Fruit fly (Drosophila melanogaster) whole organism, embryonic: ENCODE results near the gene CG7789.

Source experiments
- C15 ChIP-seq: fragments of 200-800 bp; sonication (Bioruptor generic); IDR thresholded peaks from 3 replicates; pipeline ENCODE4 v1.3.6; 2022; ENCODE audit warnings: missing biosample characterization, missing genetic modification characterization
- CG10147 ChIP-seq: fragments of 200-800 bp; sonication (Bioruptor generic); optimal IDR thresholded peaks from 2 replicates; lab custom pipeline; 2019; ENCODE audit warnings: missing biosample characterization, mild to moderate bottlenecking, missing genetic modification characterization, moderate library complexity
- CG10565 ChIP-seq: fragments of 200-800 bp; sonication (Bioruptor generic); optimal IDR thresholded peaks from 3 replicates; lab custom pipeline; 2016; ENCODE audit warnings: missing biosample characterization, mild to moderate bottlenecking, missing genetic modification characterization
- CG11093 ChIP-seq: fragments of 200-800 bp; sonication (Bioruptor generic); IDR thresholded peaks from 3 replicates; pipeline ENCODE4 v1.3.6; 2022; ENCODE audit warnings: missing biosample characterization, missing genetic modification characterization
- CG11696 ChIP-seq: fragments of 200-800 bp; sonication (Bioruptor generic); IDR thresholded peaks from 2 replicates; pipeline ENCODE4 v1.3.6; 2022; ENCODE audit warnings: missing biosample characterization, missing genetic modification characterization
- CG12769 ChIP-seq: fragments of 200-800 bp; sonication (Bioruptor generic); optimal IDR thresholded peaks from 2 replicates; lab custom pipeline; 2019; ENCODE audit warnings: missing biosample characterization, mild to moderate bottlenecking, missing genetic modification characterization, moderate library complexity
- CG12942 ChIP-seq: fragments of 200-800 bp; sonication (Bioruptor generic); optimal IDR thresholded peaks from 3 replicates; lab custom pipeline; 2016; ENCODE audit warnings: missing biosample characterization, missing genetic modification characterization
- CG17912 ChIP-seq: fragments of 200-800 bp; sonication (Bioruptor generic); optimal IDR thresholded peaks from 2 replicates; lab custom pipeline; 2018; ENCODE audit warnings: missing biosample characterization, mild to moderate bottlenecking, missing genetic modification characterization
- CG30020 ChIP-seq: fragments of 200-800 bp; optimal IDR thresholded peaks from 2 replicates; lab custom pipeline; 2019; ENCODE audit warnings: missing biosample characterization, mild to moderate bottlenecking, missing genetic modification characterization, moderate library complexity
- CG42726 ChIP-seq: fragments of 200-800 bp; sonication (Bioruptor generic); IDR thresholded peaks from 2 replicates; pipeline ENCODE4 v1.3.6; 2022; ENCODE audit warnings: missing biosample characterization, missing genetic modification characterization; ENCODE audit not compliant: partially characterized antibody
- CG43689 ChIP-seq: fragments of 200-800 bp; sonication (Bioruptor generic); IDR thresholded peaks from 2 replicates; pipeline ENCODE4 v1.3.6; 2022; ENCODE audit warnings: missing biosample characterization, missing genetic modification characterization
- CG4854 ChIP-seq: fragments of 200-800 bp; sonication (Bioruptor generic); optimal IDR thresholded peaks from 2 replicates; lab custom pipeline; 2016; ENCODE audit warnings: missing biosample characterization, missing genetic modification characterization, inconsistent platforms
- CG7556 ChIP-seq: fragments of 200-800 bp; sonication (Bioruptor generic); optimal IDR thresholded peaks from 2 replicates; lab custom pipeline; 2017; ENCODE audit warnings: missing biosample characterization, mild to moderate bottlenecking, missing genetic modification characterization
- CG8388 ChIP-seq: fragments of 200-800 bp; sonication (Bioruptor generic); optimal IDR thresholded peaks from 2 replicates; lab custom pipeline; 2019; ENCODE audit warnings: missing biosample characterization, mild to moderate bottlenecking, missing genetic modification characterization, moderate library complexity
- CG9727 ChIP-seq: fragments of 200-800 bp; sonication (Bioruptor generic); optimal IDR thresholded peaks from 3 replicates; lab custom pipeline; 2017; ENCODE audit warnings: missing biosample characterization, mild to moderate bottlenecking, missing genetic modification characterization
- CkIIα-i1 ChIP-seq: fragments of 200-800 bp; sonication (Bioruptor generic); IDR thresholded peaks from 2 replicates; pipeline ENCODE4 v1.3.6; 2022; ENCODE audit warnings: missing biosample characterization, missing genetic modification characterization
- CoRest ChIP-seq: fragments of 200-800 bp; sonication (Bioruptor generic); optimal IDR thresholded peaks from 3 replicates; lab custom pipeline; 2018; ENCODE audit warnings: missing biosample characterization, mild to moderate bottlenecking, missing genetic modification characterization, moderate library complexity
- Doc2 ChIP-seq: fragments of 200-800 bp; sonication (Bioruptor generic); IDR thresholded peaks from 2 replicates; pipeline ENCODE4 v1.3.6; 2022; ENCODE audit warnings: missing biosample characterization, missing genetic modification characterization
- HHEX ChIP-seq: fragments of 200-800 bp; sonication (Bioruptor generic); optimal IDR thresholded peaks from 3 replicates; lab custom pipeline; 2017; ENCODE audit warnings: missing biosample characterization, mild to moderate bottlenecking, missing genetic modification characterization, missing genetic modification reagents
- NC2β ChIP-seq: fragments of 200-800 bp; sonication (Bioruptor generic); optimal IDR thresholded peaks from 2 replicates; lab custom pipeline; 2016; ENCODE audit warnings: missing biosample characterization, missing genetic modification characterization
- Nf-YC ChIP-seq: fragments of 200-800 bp; optimal IDR thresholded peaks from 3 replicates; lab custom pipeline; 2019; ENCODE audit warnings: missing biosample characterization, mild to moderate bottlenecking, missing genetic modification characterization, moderate library complexity
- Oaz ChIP-seq: fragments of 200-800 bp; sonication (Bioruptor generic); IDR thresholded peaks from 2 replicates; pipeline ENCODE4 v1.3.6; 2022; ENCODE audit warnings: missing biosample characterization, missing genetic modification characterization
- Ptx1 ChIP-seq: fragments of 200-800 bp; sonication (Bioruptor generic); IDR thresholded peaks from 2 replicates; pipeline ENCODE4 v1.3.6; 2022; ENCODE audit warnings: missing biosample characterization, missing genetic modification characterization
- Taf1 ChIP-seq: fragments of 200-800 bp; sonication (Bioruptor generic); IDR thresholded peaks from 2 replicates; pipeline ENCODE4 v1.3.6; 2022; ENCODE audit warnings: missing biosample characterization, missing genetic modification characterization
- abd-A ChIP-seq: fragments of 200-800 bp; sonication (Bioruptor generic); optimal IDR thresholded peaks from 3 replicates; lab custom pipeline; 2019; ENCODE audit warnings: missing biosample characterization, mild to moderate bottlenecking, missing genetic modification characterization, moderate library complexity
- chm ChIP-seq: fragments of 200-800 bp; sonication (Bioruptor generic); IDR thresholded peaks from 2 replicates; pipeline ENCODE4 v1.3.6; 2022; ENCODE audit warnings: missing biosample characterization, missing genetic modification characterization
- dm ChIP-seq: fragments of 200-800 bp; sonication (Bioruptor generic); optimal IDR thresholded peaks from 3 replicates; lab custom pipeline; 2016; ENCODE audit warnings: missing biosample characterization, missing genetic modification characterization
- dysf ChIP-seq: fragments of 200-800 bp; sonication (Bioruptor generic); IDR thresholded peaks from 3 replicates; pipeline ENCODE4 v1.3.6; 2022; ENCODE audit warnings: missing biosample characterization, missing genetic modification characterization
- emc ChIP-seq: fragments of 200-800 bp; sonication (Bioruptor generic); optimal IDR thresholded peaks from 2 replicates; lab custom pipeline; 2016; ENCODE audit warnings: missing biosample characterization, missing genetic modification characterization
- esg ChIP-seq: fragments of 200-800 bp; sonication (Bioruptor generic); conservative IDR thresholded peaks from 2 replicates; pipeline ENCODE4 v1.3.6; 2022; ENCODE audit warnings: missing biosample characterization, missing genetic modification characterization
- fd3F ChIP-seq: fragments of 200-800 bp; sonication (Bioruptor generic); optimal IDR thresholded peaks from 2 replicates; lab custom pipeline; 2018; ENCODE audit warnings: missing biosample characterization, mild to moderate bottlenecking, missing genetic modification characterization, moderate library complexity
- gcm2 ChIP-seq: fragments of 200-800 bp; sonication (Bioruptor generic); optimal IDR thresholded peaks from 2 replicates; lab custom pipeline; 2016; ENCODE audit warnings: missing biosample characterization, missing genetic modification characterization
- gsb-n ChIP-seq: fragments of 200-800 bp; sonication (Bioruptor generic); optimal IDR thresholded peaks from 3 replicates; lab custom pipeline; 2018; ENCODE audit warnings: missing biosample characterization, mild to moderate bottlenecking, missing genetic modification characterization
- jigr1 ChIP-seq: fragments of 200-800 bp; sonication (Bioruptor generic); IDR thresholded peaks from 3 replicates; pipeline ENCODE4 v1.3.6; 2022; ENCODE audit warnings: missing biosample characterization, missing genetic modification characterization
- lmd ChIP-seq: fragments of 200-800 bp; sonication (Bioruptor generic); IDR thresholded peaks from 2 replicates; pipeline ENCODE4 v1.3.6; 2022; ENCODE audit warnings: missing biosample characterization, missing genetic modification characterization
- lov ChIP-seq, 2 experiments: fragments of 200-800 bp in 1 of 2; fragments of >200 bp in 1 of 2; sonication (Bioruptor generic) in 1 of 2; IDR thresholded peaks in 1 of 2; optimal IDR thresholded peaks in 1 of 2; 2 replicates in 1 of 2; 3 replicates in 1 of 2; pipeline versions ENCODE4 v1.3.6 to Lab custom; 2017 to 2022; ENCODE audit warnings: missing biosample characterization in 1 of 2, missing genetic modification characterization in 1 of 2
- mld ChIP-seq: fragments of 200-800 bp; sonication (Bioruptor generic); IDR thresholded peaks from 3 replicates; pipeline ENCODE4 v1.3.6; 2022; ENCODE audit warnings: missing biosample characterization, missing genetic modification characterization; ENCODE audit not compliant: partially characterized antibody
- nerfin-1 ChIP-seq: fragments of 200-800 bp; sonication (Bioruptor generic); optimal IDR thresholded peaks from 3 replicates; lab custom pipeline; 2019; ENCODE audit warnings: missing biosample characterization, mild to moderate bottlenecking, missing genetic modification characterization, moderate library complexity
- pan ChIP-seq, 4 experiments: fragments of >200 bp in 3 of 4; fragments of 200-800 bp in 1 of 4; sonication (Bioruptor generic) in 1 of 4; optimal IDR thresholded peaks in 3 of 4; IDR thresholded peaks in 1 of 4; 2 replicates each; pipeline versions ENCODE4 v1.3.6 to Lab custom; 2017 to 2022; ENCODE audit warnings: missing biosample characterization in 2 of 4, missing genetic modification characterization in 2 of 4, mixed read lengths in 1 of 4
- prd ChIP-seq, 3 experiments: fragments of >200 bp in 2 of 3; fragments of 200-800 bp in 1 of 3; sonication (Bioruptor generic) in 1 of 3; optimal IDR thresholded peaks in 2 of 3; IDR thresholded peaks in 1 of 3; 2 replicates in 2 of 3; 3 replicates in 1 of 3; pipeline versions ENCODE4 v1.3.6 to Lab custom; 2017 to 2022; ENCODE audit warnings: missing biosample characterization in 1 of 3, missing genetic modification characterization in 1 of 3
- pum ChIP-seq: fragments of 200-800 bp; sonication (Bioruptor generic); optimal IDR thresholded peaks from 2 replicates; lab custom pipeline; 2016; ENCODE audit warnings: missing biosample characterization, missing genetic modification characterization
- pzg ChIP-seq: fragments of 200-800 bp; sonication (Bioruptor generic); optimal IDR thresholded peaks from 3 replicates; lab custom pipeline; 2018; ENCODE audit warnings: missing biosample characterization, mild to moderate bottlenecking, missing genetic modification characterization, moderate library complexity
- row ChIP-seq: fragments of 200-800 bp; sonication (Bioruptor generic); IDR thresholded peaks from 3 replicates; pipeline ENCODE4 v1.3.6; 2022; ENCODE audit warnings: missing biosample characterization, missing genetic modification characterization
- schlank ChIP-seq: fragments of 200-800 bp; sonication (Bioruptor generic); optimal IDR thresholded peaks from 2 replicates; lab custom pipeline; 2018; ENCODE audit warnings: missing biosample characterization, mild to moderate bottlenecking, missing genetic modification characterization
- sim ChIP-seq: fragments of 200-800 bp; sonication (Bioruptor generic); IDR thresholded peaks from 2 replicates; pipeline ENCODE4 v1.3.6; 2022; ENCODE audit warnings: missing biosample characterization, missing genetic modification characterization
- slp2 ChIP-seq: fragments of 200-800 bp; sonication (Bioruptor generic); optimal IDR thresholded peaks from 2 replicates; lab custom pipeline; 2016; ENCODE audit warnings: missing biosample characterization, missing genetic modification characterization
- stwl ChIP-seq: fragments of 200-800 bp; sonication (Bioruptor generic); optimal IDR thresholded peaks from 3 replicates; lab custom pipeline; 2018; ENCODE audit warnings: missing biosample characterization, mild to moderate bottlenecking, missing genetic modification characterization, moderate library complexity
- zen2 ChIP-seq: fragments of 200-800 bp; sonication (Bioruptor generic); IDR thresholded peaks from 3 replicates; pipeline ENCODE4 v1.3.6; 2022; ENCODE audit warnings: missing biosample characterization, missing genetic modification characterization; ENCODE audit not compliant: partially characterized antibody

Gene CG7789

DNA sequence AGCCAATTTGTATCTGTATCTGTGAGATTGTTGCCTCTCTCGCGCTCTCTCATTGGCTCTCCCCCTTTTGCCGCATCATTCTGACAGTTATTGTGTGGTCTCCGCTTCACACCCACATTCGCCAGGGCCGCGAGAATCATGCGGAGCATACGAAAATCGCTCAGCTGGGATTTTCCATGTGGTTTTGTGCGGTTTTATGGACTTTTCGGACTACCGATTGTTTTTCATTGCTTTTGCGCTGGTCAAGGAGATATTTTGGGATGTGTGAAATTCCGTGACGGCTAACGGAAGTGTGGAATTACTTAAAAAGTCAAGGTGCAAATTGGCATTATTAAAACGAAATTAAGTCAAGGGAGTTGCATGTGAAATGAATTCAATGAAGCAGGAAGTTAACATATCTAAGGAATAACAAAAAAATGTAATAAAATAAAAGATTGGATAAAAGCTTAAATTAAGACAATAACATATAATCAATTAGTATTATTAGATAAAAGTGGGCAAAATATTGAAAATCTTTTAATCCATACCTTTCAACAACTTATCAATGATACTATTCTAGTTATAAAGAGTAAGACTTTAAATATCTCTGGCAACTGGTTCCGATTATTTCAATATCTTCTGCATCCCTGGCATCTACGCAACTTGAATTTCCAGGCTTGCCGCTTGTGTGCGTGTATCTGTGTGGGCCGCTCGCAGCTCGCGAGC, 30.8 kb upstream of the CG7789 start (continued):
- TF ChIP-seq pzg (GFP tag; lab: Kevin White, UChicago) (peak; percentile 4), CG42726 (GFP tag; lab: Robert Waterston, UW) (no peak), mld (GFP tag; lab: Robert Waterston, UW) (no peak), slp2 (GFP tag; lab: Kevin White, UChicago) (peak; percentile 13), CG17912 (no peak), lov (optimal IDR thresholded peaks at IDR 0.05; lab: Kevin White, UChicago) (no peak), lov (GFP tag; IDR thresholded peaks at IDR 0.05; lab: Robert Waterston, UW) (no peak), CoRest (tag; lab: Kevin White, UChicago) (peak; percentile 63), CkIIα-i1 (GFP tag; lab: Robert Waterston, UW) (no peak), CG43689 (GFP tag; lab: Robert Waterston, UW) (no peak), C15 (GFP tag; lab: Robert Waterston, UW) (no peak), CG11093 (GFP tag; lab: Robert Waterston, UW) (no peak), esg (GFP tag; lab: Robert Waterston, UW) (no peak), chm (GFP tag; lab: Robert Waterston, UW) (no peak), HHEX (GFP tag; lab: Kevin White, UChicago) (no peak), fd3F (no peak), CG7556 (GFP tag; lab: Kevin White, UChicago) (peak; percentile 69), sim (no peak), CG12769 (tag; lab: Kevin White, UChicago) (no peak), CG8388 (no peak), nerfin-1 (tag; lab: Kevin White, UChicago) (no peak), NC2β (GFP tag; lab: Kevin White, UChicago) (no peak), CG11696 (no peak), Ptx1 (GFP tag; lab: Robert Waterston, UW) (0 out of 2 replicates have a peak, but pooled peaks have one; percentile 20), gcm2 (GFP tag; lab: Kevin White, UChicago) (no peak), CG4854 (GFP tag; lab: Kevin White, UChicago) (no peak), prd (optimal IDR thresholded peaks at IDR 0.05; lab: Kevin White, UChicago) (no peak), prd (GFP tag; IDR thresholded peaks at IDR 0.05; lab: Robert Waterston, UW) (peak; percentile 51; the same call in 2 of the 3 replicates), emc (no peak), jigr1 (no peak), pan (optimal IDR thresholded peaks at IDR 0.05; lab: Kevin White, UChicago) (no peak), pan (GFP tag; optimal IDR thresholded peaks at IDR 0.05 in 1 of 2, IDR thresholded peaks at IDR 0.05 in 1 of 2) (no peak), schlank (tag; lab: Kevin White, UChicago) (no peak), dysf (GFP tag; lab: Robert Waterston, UW) (0 out of 3 replicates have a peak, but pooled peaks have one; percentile 33), stwl (tag; lab: Kevin White, UChicago) (no peak), CG9727 (peak; percentile 69), Doc2 (GFP tag; lab: Robert Waterston, UW) (no peak), row (GFP tag; lab: Robert Waterston, UW) (peak; percentile 82), gsb-n (no peak), Oaz (GFP tag; lab: Robert Waterston, UW) (no peak), Taf1 (GFP tag; lab: Robert Waterston, UW) (no peak), lmd (GFP tag; lab: Robert Waterston, UW) (peak; percentile 56; the same call in 1 of the 2 replicates), abd-A (no peak), dm (GFP tag; lab: Kevin White, UChicago) (no peak), pum (GFP tag; lab: Kevin White, UChicago) (peak; percentile 3), CG12942 (no peak), Nf-YC (tag; lab: Kevin White, UChicago) (no peak), CG30020 (tag; lab: Kevin White, UChicago) (no peak), CG10147 (GFP tag; lab: Kevin White, UChicago) (peak; percentile 40), CG10565 (GFP tag; lab: Kevin White, UChicago) (no peak), zen2 (GFP tag; lab: Robert Waterston, UW) (no peak)
